Worm (Caenorhabditis elegans): Measurements from ENCODE around the gene cct-4.

- TF ChIP-seq lin-39 (tag; optimal IDR thresholded peaks at IDR 0.05): no peak
- TF ChIP-seq skn-1 (tag; optimal IDR thresholded peaks at IDR 0.05): no peak
These were observed 44.0 kb downstream of the cct-4 start for ce11 chrII:8327450-8327849.

Measured in whole organism, L3 larva.